Fruit fly (Drosophila melanogaster) whole organism, embryonic: ENCODE data around the gene CG32036.

Source experiments
- Blimp-1 ChIP-seq: fragments of 200-800 bp; sonication (Bioruptor generic); optimal IDR thresholded peaks from 3 replicates; lab custom pipeline; 2018; ENCODE audit warnings: missing biosample characterization, missing genetic modification characterization, mild to moderate bottlenecking, moderate library complexity, missing genetic modification reagents
- C15 ChIP-seq: fragments of 200-800 bp; sonication (Bioruptor generic); IDR thresholded peaks from 3 replicates; pipeline ENCODE4 v1.3.6; 2022; ENCODE audit warnings: missing biosample characterization, missing genetic modification characterization
- CG12299 ChIP-seq: fragments of 200-800 bp; sonication (Bioruptor generic); optimal IDR thresholded peaks from 2 replicates; lab custom pipeline; 2018; ENCODE audit warnings: missing biosample characterization, mild to moderate bottlenecking, missing genetic modification characterization
- CG14050 ChIP-seq: fragments of 200-800 bp; sonication (Bioruptor generic); IDR thresholded peaks from 3 replicates; pipeline ENCODE4 v1.3.6; 2022; ENCODE audit warnings: missing biosample characterization, missing genetic modification characterization
- CG14710 ChIP-seq: fragments of 200-800 bp; sonication (Bioruptor generic); optimal IDR thresholded peaks from 3 replicates; lab custom pipeline; 2019; ENCODE audit warnings: missing biosample characterization, mild to moderate bottlenecking, missing genetic modification characterization, moderate library complexity
- CG14860 ChIP-seq: fragments of 200-800 bp; sonication (Bioruptor generic); IDR thresholded peaks from 3 replicates; pipeline ENCODE4 v1.3.6; 2022; ENCODE audit warnings: missing biosample characterization, missing genetic modification characterization; ENCODE audit not compliant: partially characterized antibody
- CG14965 ChIP-seq: fragments of 200-800 bp; sonication (Bioruptor generic); optimal IDR thresholded peaks from 2 replicates; lab custom pipeline; 2016; ENCODE audit warnings: missing biosample characterization, missing genetic modification characterization, borderline replicate concordance
- CG15514 ChIP-seq: fragments of 200-800 bp; sonication (Bioruptor generic); optimal IDR thresholded peaks from 3 replicates; lab custom pipeline; 2017; ENCODE audit warnings: missing biosample characterization, missing genetic modification characterization, mild to moderate bottlenecking, moderate library complexity, missing genetic modification reagents
- CG15696 ChIP-seq: fragments of 200-800 bp; sonication (Bioruptor generic); optimal IDR thresholded peaks from 2 replicates; lab custom pipeline; 2019; ENCODE audit warnings: missing biosample characterization, mild to moderate bottlenecking, missing genetic modification characterization, moderate library complexity
- CG18619 ChIP-seq: fragments of 200-800 bp; sonication (Bioruptor generic); optimal IDR thresholded peaks from 3 replicates; lab custom pipeline; 2017; ENCODE audit warnings: missing biosample characterization, mild to moderate bottlenecking, missing genetic modification characterization
- CG2129 ChIP-seq: fragments of 200-800 bp; sonication (Bioruptor generic); IDR thresholded peaks from 2 replicates; pipeline ENCODE4 v1.3.6; 2022; ENCODE audit warnings: missing biosample characterization, missing genetic modification characterization; ENCODE audit not compliant: partially characterized antibody
- CG30431 ChIP-seq: fragments of 200-800 bp; sonication (Bioruptor generic); optimal IDR thresholded peaks from 2 replicates; lab custom pipeline; 2017; ENCODE audit warnings: missing biosample characterization, missing genetic modification characterization
- CG32532 ChIP-seq: fragments of 200-800 bp; sonication (Bioruptor generic); IDR thresholded peaks from 2 replicates; pipeline ENCODE4 v1.3.6; 2022; ENCODE audit warnings: missing biosample characterization, missing genetic modification characterization
- CG3847 ChIP-seq: fragments of 200-800 bp; sonication (Bioruptor generic); IDR thresholded peaks from 2 replicates; pipeline ENCODE4 v1.3.6; 2022; ENCODE audit warnings: missing biosample characterization, missing genetic modification characterization
- CG4730 ChIP-seq: fragments of 200-800 bp; sonication (Bioruptor generic); IDR thresholded peaks from 2 replicates; pipeline ENCODE4 v1.3.6; 2022; ENCODE audit warnings: missing biosample characterization, missing genetic modification characterization
- CG7745 ChIP-seq: fragments of 200-800 bp; sonication (Bioruptor generic); optimal IDR thresholded peaks from 2 replicates; lab custom pipeline; 2018; ENCODE audit warnings: missing biosample characterization, mild to moderate bottlenecking, missing genetic modification characterization, moderate library complexity
- CG7928 ChIP-seq: fragments of 200-800 bp; sonication (Bioruptor generic); optimal IDR thresholded peaks from 2 replicates; lab custom pipeline; 2017; ENCODE audit warnings: missing biosample characterization, mild to moderate bottlenecking, missing genetic modification characterization
- CG8089 ChIP-seq: fragments of 200-800 bp; sonication (Bioruptor generic); optimal IDR thresholded peaks from 3 replicates; lab custom pipeline; 2016; ENCODE audit warnings: missing biosample characterization, missing genetic modification characterization
- CG8281 ChIP-seq: fragments of 200-800 bp; sonication (Bioruptor generic); optimal IDR thresholded peaks from 2 replicates; lab custom pipeline; 2018; ENCODE audit warnings: missing biosample characterization, mild to moderate bottlenecking, missing genetic modification characterization, moderate library complexity
- CG8765 ChIP-seq: fragments of 200-800 bp; sonication (Bioruptor generic); IDR thresholded peaks from 2 replicates; pipeline ENCODE4 v1.3.6; 2022; ENCODE audit warnings: missing biosample characterization, missing genetic modification characterization
- CkIIα-i1 ChIP-seq: fragments of 200-800 bp; sonication (Bioruptor generic); IDR thresholded peaks from 2 replicates; pipeline ENCODE4 v1.3.6; 2022; ENCODE audit warnings: missing biosample characterization, missing genetic modification characterization
- D ChIP-seq, 2 experiments: fragments of 200-800 bp in 1 of 2; fragments of >200 bp in 1 of 2; sonication (Bioruptor generic) in 1 of 2; optimal IDR thresholded peaks; 2 replicates in 1 of 2; 3 replicates in 1 of 2; lab custom pipeline; 2017; ENCODE audit warnings: mild to moderate bottlenecking in 1 of 2, missing biosample characterization in 1 of 2, missing genetic modification characterization in 1 of 2, missing genetic modification reagents in 1 of 2
- Dbx ChIP-seq: fragments of 200-800 bp; sonication (Bioruptor generic); IDR thresholded peaks from 3 replicates; pipeline ENCODE4 v1.3.6; 2022; ENCODE audit warnings: missing biosample characterization, missing genetic modification characterization
- Deaf1 ChIP-seq: fragments of 200-800 bp; optimal IDR thresholded peaks from 3 replicates; lab custom pipeline; 2019; ENCODE audit warnings: missing biosample characterization, mild to moderate bottlenecking, missing genetic modification characterization, moderate library complexity
- Eip74EF ChIP-seq, 2 experiments: fragments of 200-800 bp in 1 of 2; fragments of >200 bp in 1 of 2; sonication (Bioruptor generic) in 1 of 2; optimal IDR thresholded peaks; 2 replicates each; lab custom pipeline; 2017 to 2019; ENCODE audit warnings: missing biosample characterization in 2 of 2, missing genetic modification characterization in 2 of 2, mild to moderate bottlenecking in 1 of 2, moderate library complexity in 1 of 2
- Fer3 ChIP-seq: fragments of 200-800 bp; sonication (Bioruptor generic); optimal IDR thresholded peaks from 2 replicates; lab custom pipeline; 2018; ENCODE audit warnings: missing biosample characterization, mild to moderate bottlenecking, missing genetic modification characterization, moderate library complexity
- HLH4C ChIP-seq: fragments of 200-800 bp; sonication (Bioruptor generic); IDR thresholded peaks from 3 replicates; pipeline ENCODE4 v1.3.6; 2022; ENCODE audit warnings: missing biosample characterization, missing genetic modification characterization; ENCODE audit not compliant: partially characterized antibody
- Lhr ChIP-seq: fragments of 200-800 bp; sonication (Bioruptor generic); optimal IDR thresholded peaks from 3 replicates; lab custom pipeline; 2017; ENCODE audit warnings: mild to moderate bottlenecking, missing biosample characterization, missing genetic modification reagents, missing genetic modification characterization
- Mad ChIP-seq: fragments of 200-800 bp; sonication (Bioruptor generic); optimal IDR thresholded peaks from 2 replicates; lab custom pipeline; 2016; ENCODE audit warnings: missing biosample characterization, missing genetic modification characterization
- NC2β ChIP-seq: fragments of 200-800 bp; sonication (Bioruptor generic); optimal IDR thresholded peaks from 2 replicates; lab custom pipeline; 2016; ENCODE audit warnings: missing biosample characterization, missing genetic modification characterization
- Sox102F ChIP-seq: fragments of 200-800 bp; sonication (Bioruptor generic); optimal IDR thresholded peaks from 2 replicates; lab custom pipeline; 2018; ENCODE audit warnings: missing biosample characterization, mild to moderate bottlenecking, missing genetic modification characterization, moderate library complexity
- Usf ChIP-seq: fragments of 200-800 bp; sonication (Bioruptor generic); optimal IDR thresholded peaks from 2 replicates; lab custom pipeline; 2017; ENCODE audit warnings: missing genotype, missing biosample characterization, missing genetic modification characterization
- ash1 ChIP-seq: fragments of 200-800 bp; sonication (Bioruptor generic); optimal IDR thresholded peaks from 2 replicates; lab custom pipeline; 2018; ENCODE audit warnings: missing biosample characterization, mild to moderate bottlenecking, missing genetic modification characterization
- ci ChIP-seq: fragments of 200-800 bp; sonication (Bioruptor generic); IDR thresholded peaks from 3 replicates; pipeline ENCODE4 v1.3.6; 2022; ENCODE audit warnings: missing biosample characterization, missing genetic modification characterization
- grn ChIP-seq: fragments of 200-800 bp; sonication (Bioruptor generic); optimal IDR thresholded peaks from 3 replicates; lab custom pipeline; 2017; ENCODE audit warnings: missing biosample characterization, missing genetic modification characterization
- hkb ChIP-seq, 2 experiments: fragments of 200-800 bp in 1 of 2; fragments of >200 bp in 1 of 2; sonication (Bioruptor generic) in 1 of 2; IDR thresholded peaks in 1 of 2; optimal IDR thresholded peaks in 1 of 2; 2 replicates each; pipeline versions ENCODE4 v1.3.6 to Lab custom; 2017 to 2022; ENCODE audit warnings: missing biosample characterization in 1 of 2, missing genetic modification characterization in 1 of 2
- ind ChIP-seq: fragments of 200-800 bp; sonication (Bioruptor generic); optimal IDR thresholded peaks from 3 replicates; lab custom pipeline; 2016; ENCODE audit warnings: missing biosample characterization, missing genetic modification characterization
- jigr1 ChIP-seq: fragments of 200-800 bp; sonication (Bioruptor generic); IDR thresholded peaks from 3 replicates; pipeline ENCODE4 v1.3.6; 2022; ENCODE audit warnings: missing biosample characterization, missing genetic modification characterization
- jing ChIP-seq: fragments of 200-800 bp; sonication (Bioruptor generic); optimal IDR thresholded peaks from 2 replicates; lab custom pipeline; 2018; ENCODE audit warnings: missing biosample characterization, mild to moderate bottlenecking, missing genetic modification characterization
- pb ChIP-seq: fragments of 200-800 bp; sonication (Bioruptor generic); optimal IDR thresholded peaks from 3 replicates; lab custom pipeline; 2016; ENCODE audit warnings: missing biosample characterization, missing genetic modification characterization
- pzg ChIP-seq: fragments of 200-800 bp; sonication (Bioruptor generic); optimal IDR thresholded peaks from 3 replicates; lab custom pipeline; 2018; ENCODE audit warnings: missing biosample characterization, mild to moderate bottlenecking, missing genetic modification characterization, moderate library complexity
- ro ChIP-seq: fragments of 200-800 bp; sonication (Bioruptor generic); IDR thresholded peaks from 2 replicates; pipeline ENCODE4 v1.3.6; 2022; ENCODE audit warnings: missing biosample characterization, missing genetic modification characterization
- stwl ChIP-seq: fragments of 200-800 bp; sonication (Bioruptor generic); optimal IDR thresholded peaks from 3 replicates; lab custom pipeline; 2018; ENCODE audit warnings: missing biosample characterization, mild to moderate bottlenecking, missing genetic modification characterization, moderate library complexity
- tgo ChIP-seq: fragments of 200-800 bp; sonication (Bioruptor generic); IDR thresholded peaks from 3 replicates; pipeline ENCODE4 v1.3.6; 2022; ENCODE audit warnings: missing biosample characterization, missing genetic modification characterization
- trem ChIP-seq: fragments of 200-800 bp; optimal IDR thresholded peaks from 3 replicates; lab custom pipeline; 2019; ENCODE audit warnings: missing biosample characterization, mild to moderate bottlenecking, missing genetic modification characterization, moderate library complexity
- usp ChIP-seq: fragments of >200 bp; optimal IDR thresholded peaks from 2 replicates; lab custom pipeline; 2017; ENCODE audit warnings: missing biosample characterization, missing genetic modification characterization
- vnd ChIP-seq: fragments of 200-800 bp; sonication (Bioruptor generic); IDR thresholded peaks from 3 replicates; pipeline ENCODE4 v1.3.6; 2022; ENCODE audit warnings: missing biosample characterization, missing genetic modification characterization; ENCODE audit not compliant: partially characterized antibody
- yki ChIP-seq: fragments of >200 bp; optimal IDR thresholded peaks from 3 replicates; lab custom pipeline; 2018

CG32036 gene

dm6 chr3L:9505007-9505712 lies 16.1 kb upstream of the CG32036 start, which contains the start of gene path (continued):
- TF ChIP-seq CG14965 (GFP tag; lab: Kevin White, UChicago) (no peak), pb (GFP tag; lab: Kevin White, UChicago) (no peak), C15 (no peak), CG18619 (GFP tag; lab: Kevin White, UChicago) (peak; percentile 38), CG8765 (GFP tag; lab: Robert Waterston, UW) (no peak), Dbx (GFP tag; lab: Robert Waterston, UW) (peak; percentile 58; the same call in 1 of the 3 replicates), CG32532 (GFP tag; lab: Robert Waterston, UW) (peak; percentile 30; the same call in 1 of the 2 replicates), CG8281 (tag; lab: Kevin White, UChicago) (no peak), CG14710 (tag; lab: Kevin White, UChicago) (peak; percentile 66), CG7928 (no peak), HLH4C (no peak; the same call in 2 of the 3 replicates), grn (GFP tag; lab: Kevin White, UChicago) (no peak), CG2129 (no peak), CG3847 (GFP tag; lab: Robert Waterston, UW) (no peak), ro (no peak), NC2β (GFP tag; lab: Kevin White, UChicago) (no peak), CG8089 (no peak), pzg (GFP tag; lab: Kevin White, UChicago) (no peak), ash1 (GFP tag; lab: Kevin White, UChicago) (peak; percentile 7), CG7745 (tag; lab: Kevin White, UChicago) (no peak), ci (peak; percentile 73; the same call in 2 of the 3 replicates), D (optimal IDR thresholded peaks at IDR 0.05; lab: Kevin White, UChicago) (no peak), D (GFP tag; optimal IDR thresholded peaks at IDR 0.05; lab: Kevin White, UChicago) (peak; percentile 36), Deaf1 (peak; percentile 47), Eip74EF (GFP tag; optimal IDR thresholded peaks at IDR 0.05; lab: Kevin White, UChicago) (no peak), stwl (tag; lab: Kevin White, UChicago) (no peak), CG4730 (GFP tag; lab: Robert Waterston, UW) (no peak), vnd (GFP tag; lab: Robert Waterston, UW) (no peak), jigr1 (GFP tag; lab: Robert Waterston, UW) (no peak), Usf (GFP tag; lab: Kevin White, UChicago) (no peak), trem (tag; lab: Kevin White, UChicago) (peak; percentile 67), Mad (GFP tag; lab: Kevin White, UChicago) (peak; percentile 46), CG14860 (GFP tag; lab: Robert Waterston, UW) (no peak), CG30431 (GFP tag; lab: Kevin White, UChicago) (no peak), Fer3 (peak; percentile 34), CkIIα-i1 (no peak), usp (GFP tag; lab: Kevin White, UChicago) (no peak), hkb (optimal IDR thresholded peaks at IDR 0.05; lab: Kevin White, UChicago) (no peak), hkb (GFP tag; IDR thresholded peaks at IDR 0.05; lab: Robert Waterston, UW) (no peak), jing (no peak), CG15514 (GFP tag; lab: Kevin White, UChicago) (peak; percentile 38), yki (no peak), ind (GFP tag; lab: Kevin White, UChicago) (peak; percentile 15), Blimp-1 (GFP tag; lab: Kevin White, UChicago) (peak; percentile 66), CG14050 (GFP tag; lab: Robert Waterston, UW) (peak; percentile 20; the same call in 2 of the 3 replicates), tgo (peak; percentile 42), CG15696 (tag; lab: Kevin White, UChicago) (peak; percentile 31), Lhr (GFP tag; lab: Kevin White, UChicago) (no peak), Sox102F (GFP tag; lab: Kevin White, UChicago) (peak; percentile 15), CG12299 (tag; lab: Kevin White, UChicago) (no peak)
